Worm (Caenorhabditis elegans) whole organism, L4/young adult: Measurements from ENCODE around the gene F37H8.6.

ENCODE experiments used
- dao-5 ChIP-seq: sonication (generic microtip); optimal IDR thresholded peaks from 2 replicates; lab custom pipeline; 2016; ENCODE audit warnings: missing genotype, missing genetic modification characterization, moderate library complexity, missing compliant biosample characterization
- him-1 ChIP-seq: sonication (generic microtip); optimal IDR thresholded peaks from 2 replicates; lab custom pipeline; 2016; ENCODE audit warnings: missing genotype, missing genetic modification reagents, missing genetic modification characterization, missing compliant biosample characterization

DNA sequence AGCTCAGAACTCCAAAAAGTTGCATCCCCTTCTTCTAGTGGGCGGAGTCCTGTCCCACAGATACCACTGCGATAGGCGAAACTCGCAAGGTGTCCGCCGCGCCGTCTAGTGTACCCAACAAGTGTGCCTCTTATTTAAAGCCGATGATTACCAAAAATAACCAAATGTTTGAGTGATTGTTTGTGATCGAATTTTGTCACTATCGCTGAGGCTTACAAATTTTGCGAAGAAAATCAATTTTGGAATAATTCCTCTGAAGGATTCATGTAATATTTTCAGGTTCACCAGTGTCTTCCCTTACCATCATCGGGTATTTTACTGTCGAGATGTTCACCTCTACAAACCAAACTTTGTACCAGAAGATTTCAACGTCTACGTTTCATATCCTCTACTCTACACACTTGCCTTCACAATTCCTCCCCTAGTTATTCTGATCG is 46.8 kb upstream of the F37H8.6 start:
- TF ChIP-seq him-1 (tag; lab: Kevin White, UChicago) (peak; percentile 28), dao-5 (tag; lab: Kevin White, UChicago) (no peak)
